Worm (Caenorhabditis elegans) whole organism, midembryonic: ENCODE data around the gene fbxa-39.

ENCODE experiments used
- T22C8.4 ChIP-seq: fragments of 200-800 bp; sonication (Bioruptor generic); IDR thresholded peaks from 2 replicates; pipeline ENCODE4 v1.3.6; 2022; ENCODE audit warnings: missing genetic modification characterization, missing compliant biosample characterization
- cog-1 ChIP-seq: sonication (generic microtip); optimal IDR thresholded peaks from 2 replicates; lab custom pipeline; 2016; ENCODE audit warnings: missing genetic modification characterization, missing compliant biosample characterization
- flt-1 ChIP-seq: fragments of 200-800 bp; sonication (Bioruptor generic); IDR thresholded peaks from 2 replicates; pipeline ENCODE4 v1.3.6; 2022; ENCODE audit warnings: missing genetic modification characterization, missing compliant biosample characterization
- klf-2 ChIP-seq: fragments of 200-800 bp; sonication (Bioruptor generic); conservative IDR thresholded peaks from 2 replicates; pipeline ENCODE4 v1.3.6; 2022; ENCODE audit warnings: missing genetic modification reagents, missing genetic modification characterization, missing compliant biosample characterization
- med-1 ChIP-seq: sonication (generic microtip); optimal IDR thresholded peaks from 2 replicates; lab custom pipeline; 2017; ENCODE audit warnings: missing genetic modification characterization, mild to moderate bottlenecking, missing compliant biosample characterization, antibody characterized with exemption, missing genetic modification reagents; ENCODE audit not compliant: insufficient read depth
- ref-1 ChIP-seq: fragments of 200-800 bp; sonication (Bioruptor generic); conservative IDR thresholded peaks from 2 replicates; pipeline ENCODE4 v1.3.6; 2022; ENCODE audit warnings: missing genetic modification reagents, missing genetic modification characterization, missing compliant biosample characterization
- tab-1 ChIP-seq: fragments of 200-800 bp; sonication (Bioruptor generic); IDR thresholded peaks from 2 replicates; pipeline ENCODE4 v1.3.6; 2022; ENCODE audit warnings: missing genetic modification characterization, missing compliant biosample characterization
- ztf-23 ChIP-seq: fragments of 200-800 bp; sonication (Bioruptor generic); IDR thresholded peaks from 2 replicates; pipeline ENCODE4 v1.3.6; 2022; ENCODE audit warnings: missing genetic modification reagents, missing genetic modification characterization, missing compliant biosample characterization
- ztf-29 ChIP-seq: fragments of 200-800 bp; sonication (Bioruptor generic); IDR thresholded peaks from 2 replicates; pipeline ENCODE4 v1.3.6; 2022; ENCODE audit warnings: missing genetic modification reagents, missing genetic modification characterization, missing compliant biosample characterization

Gene fbxa-39

DNA sequence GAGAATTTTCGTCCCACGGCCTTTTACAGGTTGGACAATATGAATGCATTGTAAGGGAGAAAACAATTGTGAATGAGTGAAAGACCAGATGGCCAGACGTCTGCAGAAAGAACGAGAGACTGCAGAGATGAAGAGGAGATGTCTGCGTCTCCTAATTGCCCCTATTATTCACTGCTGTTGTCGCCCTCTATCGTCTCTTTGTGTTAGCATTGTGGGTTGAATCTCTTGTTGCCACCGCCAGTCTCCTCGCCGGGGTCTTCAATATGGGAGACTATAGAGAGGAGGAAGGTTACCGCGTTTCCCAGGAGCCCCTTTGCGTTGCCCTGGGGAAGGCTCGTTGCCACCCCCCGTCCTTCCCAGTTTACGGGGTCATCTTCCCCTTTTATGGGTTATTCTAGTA, 32.0 kb downstream of the fbxa-39 start, which contains the start of gene Y54F10BM.9:
Gene Y54F10BM.9 (minus strand): TSS at position 61 of the 400 bp plus-strand sequence.
- TF ChIP-seq cog-1 (tag; lab: Kevin White, UChicago), result peak; percentile 5
- no peak for TF ChIP-seq klf-2 (GFP tag; lab: Robert Waterston, UW)
- TF ChIP-seq tab-1 (GFP tag; lab: Robert Waterston, UW), result no peak
- no peak for TF ChIP-seq med-1 (GFP tag; lab: Kevin White, UChicago)
- TF ChIP-seq ref-1 (GFP tag; lab: Robert Waterston, UW), result 0 out of 2 replicates have a peak, but pooled peaks have one; percentile 13
- no peak for TF ChIP-seq flt-1 (GFP tag; lab: Robert Waterston, UW)

DNA sequence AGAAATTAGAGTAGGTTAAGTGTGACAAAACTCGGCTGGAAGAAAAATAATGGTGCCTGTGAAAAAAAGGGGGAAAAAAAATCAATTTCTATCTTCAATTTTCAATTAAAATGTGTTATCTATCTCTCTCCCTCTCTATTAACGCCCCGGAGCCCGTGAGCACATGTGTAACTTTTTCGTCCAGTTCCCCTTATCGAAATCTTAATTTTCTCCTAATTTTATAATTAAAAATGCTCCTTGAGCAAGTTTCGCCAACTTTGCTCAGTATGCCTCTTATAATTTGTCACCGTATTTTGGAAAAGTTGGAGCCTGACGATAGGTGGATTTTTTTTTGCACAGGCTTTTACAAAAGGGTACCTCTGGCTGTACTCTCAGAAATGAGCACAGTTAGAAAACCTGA, 35.2 kb downstream of the fbxa-39 start, which contains the start of the genes fbxa-1 and Y54F10BM.20:
Gene fbxa-1 (minus strand): TSS at position 101 of the 400 bp plus-strand sequence.
Gene Y54F10BM.20 (plus strand): TSS at position 231 of the 400 bp plus-strand sequence.
- no peak for TF ChIP-seq cog-1 (tag; lab: Kevin White, UChicago)
- no peak for TF ChIP-seq ztf-23 (GFP tag; lab: Robert Waterston, UW)
- no peak for TF ChIP-seq T22C8.4 (GFP tag; lab: Robert Waterston, UW)

DNA sequence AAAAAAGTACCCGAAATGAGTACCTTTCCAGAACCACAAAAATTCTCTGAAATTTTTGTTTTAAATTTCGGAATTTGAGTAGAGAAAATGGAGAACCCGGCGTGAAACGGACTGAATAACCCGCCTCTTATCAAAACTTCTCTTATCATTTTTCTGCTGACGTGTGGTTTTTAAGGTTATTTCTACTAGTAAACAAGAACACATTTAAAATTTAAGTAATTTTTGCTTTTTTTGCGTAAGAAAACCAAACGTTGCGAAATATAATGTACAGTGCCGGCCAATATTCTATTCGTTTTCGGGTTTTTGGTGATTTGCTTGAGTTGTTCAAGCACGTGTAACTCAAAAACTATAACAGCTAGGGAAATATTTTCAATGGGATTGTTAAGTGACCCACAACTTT, 38.2 kb downstream of the fbxa-39 start:
- no peak for TF ChIP-seq med-1 (GFP tag; lab: Kevin White, UChicago)
- TF ChIP-seq cog-1 (tag; lab: Kevin White, UChicago), result no peak
- no peak for TF ChIP-seq flt-1 (GFP tag; lab: Robert Waterston, UW)
- TF ChIP-seq ref-1 (GFP tag; lab: Robert Waterston, UW), result no peak
- no peak for TF ChIP-seq T22C8.4 (GFP tag; lab: Robert Waterston, UW)

DNA sequence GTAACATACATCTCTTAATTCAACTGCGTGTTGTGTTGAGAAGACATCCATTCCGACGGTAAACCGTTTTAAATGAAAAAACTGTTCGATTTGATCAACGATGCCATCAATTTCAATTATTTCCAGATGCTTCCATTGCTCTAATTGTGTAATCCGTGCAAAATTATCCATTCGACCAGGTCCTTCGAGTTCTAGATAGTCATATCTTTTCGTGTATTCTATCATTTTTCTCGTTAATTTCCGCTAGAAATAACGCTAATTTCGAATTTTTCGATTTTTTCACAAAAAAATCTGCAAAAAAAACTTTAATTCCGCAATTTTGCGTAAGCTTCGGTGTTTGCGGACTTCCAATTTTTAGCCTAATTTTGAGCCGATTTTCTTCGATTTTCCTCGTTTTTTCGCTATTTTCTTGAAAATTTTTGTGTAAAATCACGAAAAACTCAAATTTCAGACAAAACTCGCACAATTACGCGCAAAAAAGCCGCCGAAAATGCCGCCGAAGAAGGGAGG, 41.2 kb downstream of the fbxa-39 start, which contains the start of the genes fbxa-66 and iffb-1:
Gene fbxa-66 (minus strand): TSS at position 51 of the 510 bp plus-strand sequence.
Gene iffb-1 (plus strand): TSS at position 452 of the 510 bp plus-strand sequence.
- TF ChIP-seq cog-1 (tag; lab: Kevin White, UChicago), result no peak
- TF ChIP-seq klf-2 (GFP tag; lab: Robert Waterston, UW), result no peak
- TF ChIP-seq flt-1 (GFP tag; lab: Robert Waterston, UW), result no peak
- TF ChIP-seq ztf-29 (GFP tag; lab: Robert Waterston, UW), result no peak
- TF ChIP-seq med-1 (GFP tag; lab: Kevin White, UChicago), result no peak
- TF ChIP-seq ref-1 (GFP tag; lab: Robert Waterston, UW), result no peak
- TF ChIP-seq T22C8.4 (GFP tag; lab: Robert Waterston, UW), result no peak
- TF ChIP-seq tab-1 (GFP tag; lab: Robert Waterston, UW), result no peak
- TF ChIP-seq ztf-23 (GFP tag; lab: Robert Waterston, UW), result no peak

DNA sequence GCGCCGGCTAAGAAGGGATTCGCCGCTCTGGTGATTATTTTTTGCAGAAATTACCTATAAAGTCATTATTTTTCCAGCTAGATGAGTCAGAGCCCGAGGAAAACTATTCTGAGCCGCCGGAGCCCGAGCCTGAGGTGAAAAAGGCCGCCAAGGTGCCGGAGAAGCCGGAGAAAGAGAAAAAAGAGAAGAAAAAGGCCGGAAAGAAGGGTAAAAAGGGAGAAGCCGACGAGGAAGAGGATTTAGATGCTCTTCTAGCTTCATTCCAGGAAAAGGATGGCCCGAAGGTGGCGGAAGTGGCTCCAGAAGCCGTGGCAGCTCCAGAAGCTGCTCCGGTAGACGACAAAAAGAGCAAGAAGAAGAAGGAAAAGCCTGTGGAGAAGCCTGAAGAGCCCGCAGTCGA, 41.8 kb downstream of the fbxa-39 start:
- TF ChIP-seq med-1 (GFP tag; lab: Kevin White, UChicago) (no peak), tab-1 (GFP tag; lab: Robert Waterston, UW) (0 out of 2 replicates have a peak, but pooled peaks have one; percentile 5), ref-1 (GFP tag; lab: Robert Waterston, UW) (no peak), flt-1 (GFP tag; lab: Robert Waterston, UW) (no peak)

DNA sequence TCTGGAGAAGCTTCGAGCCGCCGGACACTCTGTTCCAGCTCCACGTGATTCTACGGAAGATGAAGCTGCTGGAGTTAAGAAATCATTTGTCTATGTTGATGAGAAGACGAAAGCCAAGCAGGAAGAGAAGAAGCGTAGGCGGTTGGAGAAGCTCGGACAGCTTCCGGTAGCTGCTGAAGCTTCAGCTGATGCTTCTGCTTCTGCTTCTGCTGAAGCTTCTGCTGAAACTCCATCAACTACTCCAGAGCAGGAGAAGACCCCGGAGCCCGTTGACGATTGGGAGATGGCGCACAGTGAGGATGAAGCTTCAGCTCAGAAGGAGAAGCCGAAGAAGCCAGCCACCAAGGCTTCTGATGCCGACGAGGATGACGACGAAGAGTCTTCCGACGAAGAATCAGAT, 43.6 kb downstream of the fbxa-39 start:
- TF ChIP-seq cog-1 (tag; lab: Kevin White, UChicago) (no peak), flt-1 (GFP tag; lab: Robert Waterston, UW) (no peak), ztf-23 (GFP tag; lab: Robert Waterston, UW) (no peak), ztf-29 (GFP tag; lab: Robert Waterston, UW) (no peak), T22C8.4 (GFP tag; lab: Robert Waterston, UW) (no peak), tab-1 (GFP tag; lab: Robert Waterston, UW) (no peak), med-1 (GFP tag; lab: Kevin White, UChicago) (no peak), ref-1 (GFP tag; lab: Robert Waterston, UW) (no peak), klf-2 (GFP tag; lab: Robert Waterston, UW) (no peak)

DNA sequence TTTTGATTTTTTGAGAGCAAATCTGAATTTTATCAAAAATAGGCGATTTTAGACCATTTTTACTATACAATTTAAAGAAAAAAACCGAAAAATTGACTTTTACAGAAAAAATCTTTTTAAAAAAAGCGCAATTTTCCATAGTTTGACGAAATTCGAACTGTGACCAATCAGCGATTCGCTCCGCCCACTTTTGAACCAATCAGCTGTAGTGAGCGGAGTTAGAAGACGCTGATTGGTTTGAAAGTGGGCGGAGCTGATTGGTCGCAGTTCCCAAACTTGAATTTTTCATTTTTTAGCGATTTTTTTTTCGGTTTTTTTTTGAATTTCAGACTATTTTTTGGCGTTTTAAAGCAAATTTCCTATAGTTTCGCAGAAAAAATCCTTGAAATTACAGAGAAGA, 51.9 kb downstream of the fbxa-39 start:
- TF ChIP-seq flt-1 (GFP tag; lab: Robert Waterston, UW), result no peak
- TF ChIP-seq tab-1 (GFP tag; lab: Robert Waterston, UW), result no peak
- TF ChIP-seq T22C8.4 (GFP tag; lab: Robert Waterston, UW), result no peak
- no peak for TF ChIP-seq klf-2 (GFP tag; lab: Robert Waterston, UW)
- TF ChIP-seq ztf-23 (GFP tag; lab: Robert Waterston, UW), result no peak
- no peak for TF ChIP-seq med-1 (GFP tag; lab: Kevin White, UChicago)
- TF ChIP-seq cog-1 (tag; lab: Kevin White, UChicago), result no peak
- no peak for TF ChIP-seq ztf-29 (GFP tag; lab: Robert Waterston, UW)
- no peak for TF ChIP-seq ref-1 (GFP tag; lab: Robert Waterston, UW)
